Fruit fly (Drosophila melanogaster) whole organism, embryonic: ENCODE data around the gene M6.
A peak's percentile ranks its signal among the peaks of the same experiment; 100 is the strongest.

ENCODE experiments used
- Adf1 ChIP-seq: fragments of 200-800 bp; sonication (Bioruptor generic); IDR thresholded peaks from 2 replicates; pipeline ENCODE4 v1.3.6; 2022; ENCODE audit warnings: missing biosample characterization, missing genetic modification characterization
- CG11247 ChIP-seq: fragments of 200-800 bp; sonication (Bioruptor generic); IDR thresholded peaks from 2 replicates; pipeline ENCODE4 v1.3.6; 2022; ENCODE audit warnings: missing biosample characterization, missing genetic modification characterization
- CG11504 ChIP-seq: fragments of 200-800 bp; sonication (Bioruptor generic); optimal IDR thresholded peaks from 3 replicates; lab custom pipeline; 2019; ENCODE audit warnings: missing biosample characterization, mild to moderate bottlenecking, missing genetic modification characterization, moderate library complexity
- CG12299 ChIP-seq: fragments of 200-800 bp; sonication (Bioruptor generic); optimal IDR thresholded peaks from 2 replicates; lab custom pipeline; 2018; ENCODE audit warnings: missing biosample characterization, mild to moderate bottlenecking, missing genetic modification characterization
- CG14667 ChIP-seq: fragments of 200-800 bp; sonication (Bioruptor generic); IDR thresholded peaks from 2 replicates; pipeline ENCODE4 v1.3.6; 2022; ENCODE audit warnings: missing biosample characterization, missing genetic modification characterization
- CG14710 ChIP-seq: fragments of 200-800 bp; sonication (Bioruptor generic); optimal IDR thresholded peaks from 3 replicates; lab custom pipeline; 2019; ENCODE audit warnings: missing biosample characterization, mild to moderate bottlenecking, missing genetic modification characterization, moderate library complexity
- CG15073 ChIP-seq: fragments of 200-800 bp; sonication (Bioruptor generic); optimal IDR thresholded peaks from 2 replicates; lab custom pipeline; 2016; ENCODE audit warnings: missing biosample characterization, missing genetic modification characterization
- CG15269 ChIP-seq: fragments of 200-800 bp; sonication (Bioruptor generic); optimal IDR thresholded peaks from 2 replicates; lab custom pipeline; 2018; ENCODE audit warnings: missing biosample characterization, mild to moderate bottlenecking, missing genetic modification characterization, moderate library complexity
- CG17385 ChIP-seq: fragments of 200-800 bp; sonication (Bioruptor generic); optimal IDR thresholded peaks from 3 replicates; lab custom pipeline; 2018; ENCODE audit warnings: missing biosample characterization, mild to moderate bottlenecking, missing genetic modification characterization
- CG17802 ChIP-seq: fragments of 200-800 bp; sonication (Bioruptor generic); optimal IDR thresholded peaks from 2 replicates; lab custom pipeline; 2018; ENCODE audit warnings: missing biosample characterization, mild to moderate bottlenecking, missing genetic modification characterization, moderate library complexity
- CG18262 ChIP-seq: fragments of 200-800 bp; optimal IDR thresholded peaks from 3 replicates; lab custom pipeline; 2019; ENCODE audit warnings: missing biosample characterization, mild to moderate bottlenecking, missing genetic modification characterization, moderate library complexity
- CG18764 ChIP-seq: fragments of 200-800 bp; sonication (Bioruptor generic); optimal IDR thresholded peaks from 3 replicates; lab custom pipeline; 2016; ENCODE audit warnings: missing biosample characterization, missing genetic modification characterization
- CG2889 ChIP-seq: fragments of 200-800 bp; sonication (Bioruptor generic); IDR thresholded peaks from 3 replicates; pipeline ENCODE4 v1.3.6; 2022; ENCODE audit warnings: missing biosample characterization, missing genetic modification characterization
- CG43689 ChIP-seq: fragments of 200-800 bp; sonication (Bioruptor generic); IDR thresholded peaks from 2 replicates; pipeline ENCODE4 v1.3.6; 2022; ENCODE audit warnings: missing biosample characterization, missing genetic modification characterization
- CG6689 ChIP-seq: fragments of 200-800 bp; sonication (Bioruptor generic); IDR thresholded peaks from 2 replicates; pipeline ENCODE4 v1.3.6; 2022; ENCODE audit warnings: missing biosample characterization, missing genetic modification characterization
- CG7357 ChIP-seq: fragments of 200-800 bp; sonication (Bioruptor generic); IDR thresholded peaks from 3 replicates; pipeline ENCODE4 v1.3.6; 2022; ENCODE audit warnings: missing biosample characterization, missing genetic modification characterization
- CG8765 ChIP-seq: fragments of 200-800 bp; sonication (Bioruptor generic); IDR thresholded peaks from 2 replicates; pipeline ENCODE4 v1.3.6; 2022; ENCODE audit warnings: missing biosample characterization, missing genetic modification characterization
- CrebB ChIP-seq: fragments of 200-800 bp; sonication (Bioruptor generic); optimal IDR thresholded peaks from 3 replicates; lab custom pipeline; 2018; ENCODE audit warnings: missing biosample characterization, mild to moderate bottlenecking, missing genetic modification characterization
- Deaf1 ChIP-seq: fragments of 200-800 bp; optimal IDR thresholded peaks from 3 replicates; lab custom pipeline; 2019; ENCODE audit warnings: missing biosample characterization, mild to moderate bottlenecking, missing genetic modification characterization, moderate library complexity
- Dp ChIP-seq: fragments of 200-800 bp; sonication (Bioruptor generic); optimal IDR thresholded peaks from 2 replicates; lab custom pipeline; 2018; ENCODE audit warnings: missing biosample characterization, mild to moderate bottlenecking, missing genetic modification characterization, moderate library complexity
- Drgx ChIP-seq: fragments of 200-800 bp; sonication (Bioruptor generic); IDR thresholded peaks from 2 replicates; pipeline ENCODE4 v1.3.6; 2022; ENCODE audit warnings: missing biosample characterization, missing genetic modification characterization
- ERR ChIP-seq: fragments of 200-800 bp; sonication (Bioruptor generic); optimal IDR thresholded peaks from 2 replicates; lab custom pipeline; 2016; ENCODE audit warnings: missing biosample characterization, missing genetic modification characterization
- Ets97D ChIP-seq: fragments of 200-800 bp; sonication (Bioruptor generic); optimal IDR thresholded peaks from 3 replicates; lab custom pipeline; 2016; ENCODE audit warnings: missing biosample characterization, missing genetic modification characterization
- Fer2 ChIP-seq: fragments of 200-800 bp; sonication (Bioruptor generic); optimal IDR thresholded peaks from 2 replicates; lab custom pipeline; 2018; ENCODE audit warnings: missing biosample characterization, mild to moderate bottlenecking, missing genetic modification characterization, moderate library complexity
- Gsc ChIP-seq: fragments of 200-800 bp; sonication (Bioruptor generic); IDR thresholded peaks from 2 replicates; pipeline ENCODE4 v1.3.6; 2022; ENCODE audit warnings: missing biosample characterization, missing genetic modification characterization
- Gug ChIP-seq: fragments of 200-800 bp; sonication (Bioruptor generic); IDR thresholded peaks from 4 replicates; pipeline ENCODE4 v1.3.6; 2022; ENCODE audit warnings: missing biosample characterization, missing genetic modification characterization
- Lpt ChIP-seq: fragments of >200 bp; optimal IDR thresholded peaks from 2 replicates; lab custom pipeline; 2018; ENCODE audit warnings: missing biosample characterization, missing genetic modification characterization
- MBD-R2 ChIP-seq: fragments of 200-800 bp; sonication (Bioruptor generic); IDR thresholded peaks from 2 replicates; pipeline ENCODE4 v1.3.6; 2022; ENCODE audit warnings: missing biosample characterization, missing genetic modification characterization
- Mad ChIP-seq: fragments of 200-800 bp; sonication (Bioruptor generic); optimal IDR thresholded peaks from 2 replicates; lab custom pipeline; 2016; ENCODE audit warnings: missing biosample characterization, missing genetic modification characterization
- Meics ChIP-seq: fragments of 200-800 bp; sonication (Bioruptor generic); optimal IDR thresholded peaks from 2 replicates; lab custom pipeline; 2017; ENCODE audit warnings: missing biosample characterization, mild to moderate bottlenecking, missing genetic modification characterization
- Myb ChIP-seq: fragments of 200-800 bp; sonication (Bioruptor generic); optimal IDR thresholded peaks from 2 replicates; lab custom pipeline; 2016; ENCODE audit warnings: missing biosample characterization, missing genetic modification characterization
- Oaz ChIP-seq: fragments of 200-800 bp; sonication (Bioruptor generic); IDR thresholded peaks from 2 replicates; pipeline ENCODE4 v1.3.6; 2022; ENCODE audit warnings: missing biosample characterization, missing genetic modification characterization
- Opbp ChIP-seq: fragments of 200-800 bp; sonication (Bioruptor generic); IDR thresholded peaks from 3 replicates; pipeline ENCODE4 v1.3.6; 2022; ENCODE audit warnings: missing biosample characterization, missing genetic modification characterization; ENCODE audit not compliant: partially characterized antibody
- PHDP ChIP-seq: fragments of 200-800 bp; sonication (Bioruptor generic); optimal IDR thresholded peaks from 3 replicates; lab custom pipeline; 2018; ENCODE audit warnings: missing biosample characterization, mild to moderate bottlenecking, missing genetic modification characterization, moderate library complexity
- Sin3A ChIP-seq: fragments of >200 bp; optimal IDR thresholded peaks from 2 replicates; lab custom pipeline; 2018
- Trl ChIP-seq, 3 experiments: fragments of >200 bp in 2 of 3; fragments of 200-800 bp in 1 of 3; sonication (Bioruptor generic) in 1 of 3; optimal IDR thresholded peaks; 2 replicates in 1 of 3; 3 replicates in 2 of 3; lab custom pipeline; 2016 to 2017; ENCODE audit warnings: missing biosample characterization in 1 of 3, missing genetic modification characterization in 1 of 3
- Usf ChIP-seq: fragments of 200-800 bp; sonication (Bioruptor generic); optimal IDR thresholded peaks from 2 replicates; lab custom pipeline; 2017; ENCODE audit warnings: missing genotype, missing biosample characterization, missing genetic modification characterization
- Xbp1 ChIP-seq: fragments of 200-800 bp; sonication (Bioruptor generic); optimal IDR thresholded peaks from 3 replicates; lab custom pipeline; 2016; ENCODE audit warnings: missing biosample characterization, mild to moderate bottlenecking, missing genetic modification characterization
- ato ChIP-seq: fragments of 200-800 bp; sonication (Bioruptor generic); IDR thresholded peaks from 2 replicates; pipeline ENCODE4 v1.3.6; 2022; ENCODE audit warnings: missing biosample characterization, missing genetic modification characterization; ENCODE audit not compliant: partially characterized antibody
- cad ChIP-seq: fragments of >200 bp; optimal IDR thresholded peaks from 2 replicates; lab custom pipeline; 2017; ENCODE audit warnings: missing biosample characterization, missing genetic modification characterization
- dan ChIP-seq: fragments of 200-800 bp; sonication (Bioruptor generic); IDR thresholded peaks from 2 replicates; pipeline ENCODE4 v1.3.6; 2022; ENCODE audit warnings: missing biosample characterization, missing genetic modification characterization
- fd102C ChIP-seq: fragments of 200-800 bp; sonication (Bioruptor generic); optimal IDR thresholded peaks from 2 replicates; lab custom pipeline; 2018; ENCODE audit warnings: missing biosample characterization, mild to moderate bottlenecking, missing genetic modification characterization, moderate library complexity
- gsb ChIP-seq: fragments of 200-800 bp; sonication (Bioruptor generic); IDR thresholded peaks from 2 replicates; pipeline ENCODE4 v1.3.6; 2022; ENCODE audit warnings: missing biosample characterization, missing genetic modification characterization
- her ChIP-seq: fragments of 200-800 bp; sonication (Bioruptor generic); optimal IDR thresholded peaks from 2 replicates; lab custom pipeline; 2016; ENCODE audit warnings: missing biosample characterization, missing genetic modification characterization
- hth ChIP-seq: fragments of >200 bp; optimal IDR thresholded peaks from 2 replicates; lab custom pipeline; 2017; ENCODE audit warnings: inconsistent platforms
- lmd ChIP-seq: fragments of 200-800 bp; sonication (Bioruptor generic); IDR thresholded peaks from 2 replicates; pipeline ENCODE4 v1.3.6; 2022; ENCODE audit warnings: missing biosample characterization, missing genetic modification characterization
- p53 ChIP-seq: fragments of 200-800 bp; sonication (Bioruptor generic); optimal IDR thresholded peaks from 2 replicates; lab custom pipeline; 2016; ENCODE audit warnings: missing biosample characterization, missing genetic modification characterization
- rib ChIP-seq: fragments of 200-800 bp; sonication (Bioruptor generic); IDR thresholded peaks from 2 replicates; pipeline ENCODE4 v1.3.6; 2022; ENCODE audit warnings: missing biosample characterization, missing genetic modification characterization
- tio ChIP-seq: fragments of 200-800 bp; sonication (Bioruptor generic); optimal IDR thresholded peaks from 2 replicates; lab custom pipeline; 2017; ENCODE audit warnings: missing biosample characterization, missing genetic modification characterization, inconsistent platforms
- wek ChIP-seq: fragments of 200-800 bp; sonication (Bioruptor generic); optimal IDR thresholded peaks from 3 replicates; lab custom pipeline; 2018; ENCODE audit warnings: missing biosample characterization, mild to moderate bottlenecking, missing genetic modification characterization, moderate library complexity
- zf30C ChIP-seq: fragments of 200-800 bp; sonication (Bioruptor generic); optimal IDR thresholded peaks from 3 replicates; lab custom pipeline; 2018; ENCODE audit warnings: missing biosample characterization, mild to moderate bottlenecking, missing genetic modification characterization

Gene M6

dm6 chr3L:21507354-21507928, at the start of gene M6, which contains the start of gene Glg1 (continued):
- peak; percentile 79 for TF ChIP-seq Ets97D
- no peak for TF ChIP-seq gsb (GFP tag; lab: Robert Waterston, UW)
- TF ChIP-seq CG18262, result peak; percentile 64
- TF ChIP-seq Opbp (GFP tag; lab: Robert Waterston, UW), result peak; percentile 89
- TF ChIP-seq Gug, result peak; percentile 66; the same call in 3 of the 4 replicates
- no peak for TF ChIP-seq p53 (GFP tag; lab: Kevin White, UChicago)
- TF ChIP-seq hth (lab: Kevin White, UChicago), result no peak
- TF ChIP-seq Sin3A (lab: Kevin White, UChicago), result peak; percentile 79
- TF ChIP-seq tio (GFP tag; lab: Kevin White, UChicago), result no peak
- TF ChIP-seq CG15073, result no peak
- TF ChIP-seq CG17802 (tag; lab: Kevin White, UChicago), result peak; percentile 18
- TF ChIP-seq Fer2 (tag; lab: Kevin White, UChicago), result peak; percentile 16
- TF ChIP-seq her (GFP tag; lab: Kevin White, UChicago), result no peak
- TF ChIP-seq CG14710 (tag; lab: Kevin White, UChicago), result peak; percentile 83
- peak; percentile 19 for TF ChIP-seq Usf (GFP tag; lab: Kevin White, UChicago)
- TF ChIP-seq ato (GFP tag; lab: Robert Waterston, UW), result peak; percentile 89
- no peak for TF ChIP-seq Lpt (GFP tag; lab: Kevin White, UChicago)
- peak; percentile 59 for TF ChIP-seq Deaf1
- no peak for TF ChIP-seq Oaz (GFP tag; lab: Robert Waterston, UW)
- no peak for TF ChIP-seq CG12299 (tag; lab: Kevin White, UChicago)
- no peak for TF ChIP-seq Gsc (GFP tag; lab: Robert Waterston, UW)
- TF ChIP-seq Drgx (GFP tag; lab: Robert Waterston, UW), result no peak
- TF ChIP-seq Trl (optimal IDR thresholded peaks at IDR 0.05; lab: Kevin White, UChicago), result no peak
- TF ChIP-seq Trl (GFP tag; optimal IDR thresholded peaks at IDR 0.05; lab: Kevin White, UChicago), result peak; percentile 58
- TF ChIP-seq lmd (GFP tag; lab: Robert Waterston, UW), result peak; percentile 64
- TF ChIP-seq zf30C (GFP tag; lab: Kevin White, UChicago), result no peak
- no peak for TF ChIP-seq CG8765 (GFP tag; lab: Robert Waterston, UW)
- peak; percentile 53 for TF ChIP-seq PHDP (tag; lab: Kevin White, UChicago)
- no peak for TF ChIP-seq CrebB (tag; lab: Kevin White, UChicago)
- TF ChIP-seq Myb (GFP tag; lab: Kevin White, UChicago), result peak; percentile 70
- TF ChIP-seq Mad (GFP tag; lab: Kevin White, UChicago), result peak; percentile 25
- TF ChIP-seq Meics (GFP tag; lab: Kevin White, UChicago), result peak; percentile 71
- peak; percentile 46; the same call in 1 of the 3 replicates for TF ChIP-seq CG7357 (GFP tag; lab: Robert Waterston, UW)
- TF ChIP-seq fd102C, result peak; percentile 12
- peak; percentile 81 for TF ChIP-seq CG11504 (tag; lab: Kevin White, UChicago)
- peak; percentile 75 for TF ChIP-seq Xbp1 (GFP tag; lab: Kevin White, UChicago)
- TF ChIP-seq CG17385 (GFP tag; lab: Kevin White, UChicago), result peak; percentile 63
- TF ChIP-seq MBD-R2, result peak; percentile 73
- peak; percentile 15; the same call in 1 of the 2 replicates for TF ChIP-seq CG14667 (GFP tag; lab: Robert Waterston, UW)
- peak; percentile 33 for TF ChIP-seq Dp
- TF ChIP-seq ERR (GFP tag; lab: Kevin White, UChicago), result peak; percentile 34
- TF ChIP-seq CG6689 (GFP tag; lab: Robert Waterston, UW), result peak; percentile 49; the same call in 1 of the 2 replicates
- no peak for TF ChIP-seq CG2889
- TF ChIP-seq cad (GFP tag; lab: Kevin White, UChicago), result no peak
- TF ChIP-seq CG15269 (tag; lab: Kevin White, UChicago), result peak; percentile 74
- TF ChIP-seq Adf1 (GFP tag; lab: Robert Waterston, UW), result peak; percentile 41; the same call in 1 of the 2 replicates
- no peak for TF ChIP-seq wek (GFP tag; lab: Kevin White, UChicago)
- peak; percentile 34 for TF ChIP-seq CG18764 (GFP tag; lab: Kevin White, UChicago)
- TF ChIP-seq CG43689 (GFP tag; lab: Robert Waterston, UW), result no peak
- TF ChIP-seq dan (GFP tag; lab: Robert Waterston, UW), result no peak
- no peak for TF ChIP-seq CG11247 (GFP tag; lab: Robert Waterston, UW)
- TF ChIP-seq rib (GFP tag; lab: Robert Waterston, UW), result no peak
